Fruit fly (Drosophila melanogaster) whole organism, prepupa: ENCODE data around the gene Atf3.

Experiments
- Blimp-1 ChIP-seq: fragments of 200-800 bp; sonication (Bioruptor generic); optimal IDR thresholded peaks from 3 replicates; lab custom pipeline; 2017; ENCODE audit warnings: missing biosample characterization, missing genetic modification characterization, mild to moderate bottlenecking, moderate library complexity, missing genetic modification reagents
- CG11294 ChIP-seq: fragments of 200-800 bp; sonication (Bioruptor generic); IDR thresholded peaks from 2 replicates; pipeline ENCODE4 v1.3.6; 2022; ENCODE audit warnings: missing biosample characterization, missing genetic modification characterization
- CG15336 ChIP-seq: fragments of 200-800 bp; sonication (Bioruptor generic); IDR thresholded peaks from 2 replicates; pipeline ENCODE4 v1.3.6; 2022; ENCODE audit warnings: missing biosample characterization, missing genetic modification characterization
- CG1621 ChIP-seq: fragments of 200-800 bp; sonication (Bioruptor generic); optimal IDR thresholded peaks from 3 replicates; lab custom pipeline; 2018; ENCODE audit warnings: missing biosample characterization, mild to moderate bottlenecking, missing genetic modification characterization
- CG16779 ChIP-seq: fragments of 200-800 bp; sonication (Bioruptor generic); optimal IDR thresholded peaks from 3 replicates; lab custom pipeline; 2017; ENCODE audit warnings: missing biosample characterization, mild to moderate bottlenecking, missing genetic modification characterization
- CG31627 ChIP-seq: fragments of 200-800 bp; sonication (Bioruptor generic); optimal IDR thresholded peaks from 3 replicates; lab custom pipeline; 2016; ENCODE audit warnings: missing biosample characterization, missing genetic modification characterization
- CG32006 ChIP-seq: fragments of 200-800 bp; sonication (Bioruptor generic); optimal IDR thresholded peaks from 3 replicates; lab custom pipeline; 2017; ENCODE audit warnings: missing biosample characterization, mild to moderate bottlenecking, missing genetic modification characterization
- CG3919 ChIP-seq: fragments of 200-800 bp; sonication (Bioruptor generic); optimal IDR thresholded peaks from 3 replicates; lab custom pipeline; 2016; ENCODE audit warnings: missing biosample characterization, missing genetic modification characterization
- CG4318 ChIP-seq: fragments of 200-800 bp; sonication (Bioruptor generic); optimal IDR thresholded peaks from 3 replicates; lab custom pipeline; 2017; ENCODE audit warnings: missing biosample characterization, mild to moderate bottlenecking, missing genetic modification characterization
- CG6276 ChIP-seq: fragments of 200-800 bp; sonication (Bioruptor generic); optimal IDR thresholded peaks from 2 replicates; lab custom pipeline; 2017; ENCODE audit warnings: missing biosample characterization, mild to moderate bottlenecking, missing genetic modification characterization
- CG6792 ChIP-seq: fragments of 200-800 bp; sonication (Bioruptor generic); optimal IDR thresholded peaks from 3 replicates; lab custom pipeline; 2016; ENCODE audit warnings: missing biosample characterization, missing genetic modification characterization
- CG6808 ChIP-seq: fragments of 200-800 bp; sonication (Bioruptor generic); optimal IDR thresholded peaks from 3 replicates; lab custom pipeline; 2017; ENCODE audit warnings: missing biosample characterization, missing genetic modification characterization, mild to moderate bottlenecking, moderate library complexity, missing genetic modification reagents
- CG6854 ChIP-seq: fragments of 200-800 bp; sonication (Bioruptor generic); optimal IDR thresholded peaks from 2 replicates; lab custom pipeline; 2017; ENCODE audit warnings: missing biosample characterization, mild to moderate bottlenecking, missing genetic modification characterization
- CG7368 ChIP-seq: fragments of 200-800 bp; sonication (Bioruptor generic); optimal IDR thresholded peaks from 3 replicates; lab custom pipeline; 2016; ENCODE audit warnings: missing biosample characterization, missing genetic modification characterization
- CG8319 ChIP-seq: fragments of 200-800 bp; sonication (Bioruptor generic); optimal IDR thresholded peaks from 3 replicates; lab custom pipeline; 2016; ENCODE audit warnings: missing biosample characterization, missing genetic modification characterization
- CG8632 ChIP-seq: fragments of 200-800 bp; sonication (Bioruptor generic); optimal IDR thresholded peaks from 3 replicates; lab custom pipeline; 2016; ENCODE audit warnings: missing biosample characterization, missing genetic modification characterization
- CG9139 ChIP-seq: fragments of 200-800 bp; sonication (Bioruptor generic); optimal IDR thresholded peaks from 3 replicates; lab custom pipeline; 2017; ENCODE audit warnings: missing biosample characterization, mild to moderate bottlenecking, missing genetic modification characterization
- Eip75B ChIP-seq: fragments of 200-800 bp; sonication (Bioruptor generic); optimal IDR thresholded peaks from 3 replicates; lab custom pipeline; 2016; ENCODE audit warnings: missing biosample characterization, missing genetic modification characterization
- Eip78C ChIP-seq: fragments of 200-800 bp; sonication (Bioruptor generic); peaks from one replicate; lab custom pipeline; 2016; ENCODE audit warnings: missing biosample characterization, missing genetic modification characterization
- Eip93F ChIP-seq: fragments of 200-800 bp; sonication (Bioruptor generic); optimal IDR thresholded peaks from 2 replicates; lab custom pipeline; 2016; ENCODE audit warnings: missing biosample characterization, mild to moderate bottlenecking, missing genetic modification characterization
- Ets21C ChIP-seq: fragments of 200-800 bp; sonication (Bioruptor generic); optimal IDR thresholded peaks from 3 replicates; lab custom pipeline; 2016; ENCODE audit warnings: missing biosample characterization, missing genetic modification characterization
- Ets96B ChIP-seq: fragments of 200-800 bp; optimal IDR thresholded peaks from 2 replicates; lab custom pipeline; 2019; ENCODE audit warnings: missing biosample characterization, mild to moderate bottlenecking, missing genetic modification characterization, moderate library complexity
- Gug ChIP-seq: fragments of 200-800 bp; sonication (Bioruptor generic); IDR thresholded peaks from 2 replicates; pipeline ENCODE4 v1.3.6; 2022; ENCODE audit warnings: missing biosample characterization, missing genetic modification characterization
- Hr38 ChIP-seq: sonication (Bioruptor generic); optimal IDR thresholded peaks from 2 replicates; lab custom pipeline; 2016; ENCODE audit warnings: missing biosample characterization, missing genetic modification characterization
- Hr39 ChIP-seq: fragments of 200-800 bp; sonication (Bioruptor generic); optimal IDR thresholded peaks from 2 replicates; lab custom pipeline; 2016; ENCODE audit warnings: missing biosample characterization, missing genetic modification characterization
- Hr4 ChIP-seq: fragments of 200-800 bp; sonication (Bioruptor generic); optimal IDR thresholded peaks from 3 replicates; lab custom pipeline; 2016; ENCODE audit warnings: missing biosample characterization, missing genetic modification characterization
- Lpt ChIP-seq: fragments of 200-800 bp; sonication (Bioruptor generic); optimal IDR thresholded peaks from 3 replicates; lab custom pipeline; 2016; ENCODE audit warnings: missing biosample characterization, missing genetic modification characterization
- Met ChIP-seq: fragments of 200-800 bp; sonication (Bioruptor generic); optimal IDR thresholded peaks from 3 replicates; lab custom pipeline; 2016; ENCODE audit warnings: missing biosample characterization, missing genetic modification characterization
- OdsH ChIP-seq: fragments of 200-800 bp; sonication (Bioruptor generic); optimal IDR thresholded peaks from 3 replicates; lab custom pipeline; 2016; ENCODE audit warnings: missing biosample characterization, missing genetic modification characterization
- Smox ChIP-seq: fragments of 200-800 bp; sonication (Bioruptor generic); optimal IDR thresholded peaks from 3 replicates; lab custom pipeline; 2016; ENCODE audit warnings: missing biosample characterization, missing genetic modification characterization
- Sox14 ChIP-seq: fragments of 200-800 bp; sonication (Bioruptor generic); optimal IDR thresholded peaks from 3 replicates; lab custom pipeline; 2016; ENCODE audit warnings: missing biosample characterization, missing genetic modification characterization
- Sox15 ChIP-seq: fragments of 200-800 bp; sonication (Bioruptor generic); optimal IDR thresholded peaks from 3 replicates; lab custom pipeline; 2016; ENCODE audit warnings: missing biosample characterization, missing genetic modification characterization
- achi ChIP-seq: fragments of 200-800 bp; sonication (Bioruptor generic); optimal IDR thresholded peaks from 3 replicates; lab custom pipeline; 2016; ENCODE audit warnings: missing biosample characterization, missing genetic modification characterization
- acj6 ChIP-seq: fragments of 200-800 bp; sonication (Bioruptor generic); optimal IDR thresholded peaks from 3 replicates; lab custom pipeline; 2016; ENCODE audit warnings: missing biosample characterization, missing genetic modification characterization
- cyc ChIP-seq: fragments of 200-800 bp; sonication (Bioruptor generic); optimal IDR thresholded peaks from 3 replicates; lab custom pipeline; 2016; ENCODE audit warnings: missing biosample characterization, missing genetic modification characterization
- dsx ChIP-seq: fragments of 200-800 bp; optimal IDR thresholded peaks from 3 replicates; lab custom pipeline; 2019; ENCODE audit warnings: missing biosample characterization, mild to moderate bottlenecking, missing genetic modification characterization, moderate library complexity; ENCODE audit not compliant: poor library complexity, severe bottlenecking
- eg ChIP-seq: fragments of 200-800 bp; sonication (Bioruptor generic); IDR thresholded peaks from 3 replicates; pipeline ENCODE4 v1.3.6; 2022; ENCODE audit warnings: missing biosample characterization, missing genetic modification characterization
- esn ChIP-seq: fragments of 200-800 bp; sonication (Bioruptor generic); optimal IDR thresholded peaks from 2 replicates; lab custom pipeline; 2016; ENCODE audit warnings: missing biosample characterization, mild to moderate bottlenecking, missing genetic modification characterization, moderate library complexity
- fd59A ChIP-seq: fragments of 200-800 bp; sonication (Bioruptor generic); optimal IDR thresholded peaks from 2 replicates; lab custom pipeline; 2017; ENCODE audit warnings: missing biosample characterization, mild to moderate bottlenecking, missing genetic modification characterization, missing genetic modification reagents
- fd85E ChIP-seq: fragments of 200-800 bp; sonication (Bioruptor generic); optimal IDR thresholded peaks from 3 replicates; lab custom pipeline; 2016; ENCODE audit warnings: missing biosample characterization, missing genetic modification characterization
- fkh ChIP-seq: fragments of 200-800 bp; sonication (Bioruptor generic); optimal IDR thresholded peaks from 3 replicates; lab custom pipeline; 2017; ENCODE audit warnings: missing biosample characterization, mild to moderate bottlenecking, missing genetic modification characterization, moderate library complexity
- net ChIP-seq: fragments of 200-800 bp; sonication (Bioruptor generic); optimal IDR thresholded peaks from 3 replicates; lab custom pipeline; 2016; ENCODE audit warnings: missing biosample characterization, missing genetic modification characterization
- pdm3 ChIP-seq: fragments of 200-800 bp; sonication (Bioruptor generic); optimal IDR thresholded peaks from 3 replicates; lab custom pipeline; 2016; ENCODE audit warnings: missing biosample characterization, missing genetic modification characterization
- salr ChIP-seq, 2 experiments: fragments of 200-800 bp; sonication (Bioruptor generic); optimal IDR thresholded peaks; 3 replicates each; lab custom pipeline; 2016 to 2018; ENCODE audit warnings: missing biosample characterization in 2 of 2, missing genetic modification characterization in 2 of 2, mild to moderate bottlenecking in 1 of 2
- svp ChIP-seq: fragments of 200-800 bp; sonication (Bioruptor generic); peaks from one replicate; lab custom pipeline; 2016; ENCODE audit warnings: missing biosample characterization, missing genetic modification characterization
- topi ChIP-seq: fragments of 200-800 bp; sonication (Bioruptor generic); optimal IDR thresholded peaks from 3 replicates; lab custom pipeline; 2016; ENCODE audit warnings: missing biosample characterization, missing genetic modification characterization

The Atf3 gene

DNA sequence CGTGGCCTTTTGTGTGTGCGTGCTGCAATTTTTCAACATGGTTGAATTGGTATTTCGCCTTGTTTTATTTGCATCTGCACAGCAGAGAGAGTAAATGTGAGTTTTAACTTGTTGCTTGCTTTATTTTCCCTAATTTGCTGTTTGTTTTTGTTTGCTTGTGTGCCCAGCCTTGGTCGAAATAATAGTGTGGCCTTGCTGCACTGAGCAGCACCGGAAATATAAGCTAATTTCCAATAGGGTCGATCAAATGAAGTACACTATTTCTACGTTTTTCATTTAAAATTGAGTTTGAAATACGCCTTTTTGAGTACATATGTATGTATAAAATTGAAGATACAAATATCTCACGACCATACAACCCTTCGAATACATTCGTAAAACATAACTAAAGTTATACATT, 58.4 kb downstream of the Atf3 start:
- TF ChIP-seq salr (GFP tag; optimal IDR thresholded peaks at IDR 0.05; lab: Kevin White, UChicago) (no peak), eg (GFP tag; lab: Robert Waterston, UW) (peak; percentile 54; the same call in 2 of the 3 replicates)

DNA sequence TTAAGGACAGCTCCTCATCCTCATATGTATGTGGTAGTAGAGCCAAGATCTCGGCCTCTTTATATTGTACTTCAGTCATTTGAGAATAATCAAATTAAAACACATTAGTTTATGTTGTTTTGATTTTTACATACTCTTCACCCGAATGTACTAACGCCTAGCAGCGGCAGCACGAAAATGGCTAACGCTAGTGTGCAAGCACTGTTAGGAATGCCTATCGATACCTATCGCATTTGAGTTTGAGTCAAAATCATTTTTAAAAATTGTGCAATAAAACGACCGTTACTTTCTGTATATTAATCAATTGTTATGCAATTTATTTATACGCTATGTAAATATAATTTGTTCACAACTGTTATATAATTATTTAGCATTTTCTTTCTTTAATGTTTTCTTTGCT, 60.1 kb downstream of the Atf3 start, which contains the start of gene CG11398:
Gene CG11398, minus strand, starts transcription at position 157 of the 400 bp plus-strand sequence.
- no peak for TF ChIP-seq Lpt
- peak; percentile 7 for TF ChIP-seq topi
- TF ChIP-seq Sox14 (GFP tag; lab: Kevin White, UChicago): peak; percentile 14
- TF ChIP-seq Eip78C: peak; percentile 30
- TF ChIP-seq CG3919 (GFP tag; lab: Kevin White, UChicago): no peak

DNA sequence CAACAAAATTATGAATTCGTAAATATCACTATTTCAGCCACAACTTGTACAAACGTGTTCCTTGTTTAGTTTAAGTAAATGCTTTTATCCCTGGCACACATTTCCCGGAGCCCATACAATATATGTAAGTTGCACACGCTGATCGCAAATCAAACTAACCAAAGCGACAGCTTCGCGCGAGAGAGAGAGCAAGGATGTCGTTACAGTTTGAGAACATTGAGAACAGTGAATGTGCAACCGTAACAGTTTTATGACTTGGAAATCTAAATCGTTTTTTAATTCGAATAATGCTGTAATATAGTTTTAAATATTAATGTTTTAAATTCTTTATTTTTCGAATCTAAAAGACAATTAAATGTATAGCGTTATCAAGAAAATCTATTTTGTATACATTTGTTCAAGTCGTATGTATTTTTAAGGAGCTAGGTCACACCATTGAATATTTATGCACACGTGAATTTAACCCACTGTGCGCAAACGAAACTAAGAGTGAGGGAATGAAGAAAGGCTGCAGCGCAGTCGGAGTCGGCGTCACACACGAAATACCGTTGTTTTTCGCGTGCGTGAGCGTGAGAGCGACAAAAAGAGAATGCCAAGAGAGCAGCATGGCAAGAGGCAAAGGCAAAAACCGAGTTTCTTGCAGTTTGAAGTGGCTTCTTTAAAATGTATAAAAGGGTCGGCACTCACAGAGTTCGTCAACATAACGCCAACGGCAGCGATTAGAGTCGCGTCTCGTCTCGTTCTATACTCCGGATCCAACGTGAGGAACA, 65.6 kb downstream of the Atf3 start, which contains the start of gene CG11382:
Gene CG11382, plus strand, starts transcription at position 720 of the 770 bp plus-strand sequence.
- TF ChIP-seq topi (peak; percentile 28), OdsH (no peak), salr (GFP tag; optimal IDR thresholded peaks at IDR 0.05; lab: Kevin White, UChicago) (no peak), Hr38 (GFP tag; lab: Kevin White, UChicago) (no peak), achi (no peak), CG8632 (no peak), CG6808 (GFP tag; lab: Kevin White, UChicago) (no peak), esn (peak; percentile 39), net (GFP tag; lab: Kevin White, UChicago) (no peak), Lpt (no peak), Eip78C (peak; percentile 14), CG4318 (GFP tag; lab: Kevin White, UChicago) (no peak), CG6276 (GFP tag; lab: Kevin White, UChicago) (no peak), Ets21C (GFP tag; lab: Kevin White, UChicago) (no peak), CG9139 (GFP tag; lab: Kevin White, UChicago) (no peak), dsx (no peak), Gug (no peak), Eip93F (GFP tag; lab: Kevin White, UChicago) (no peak), Sox15 (no peak), CG6792 (GFP tag; lab: Kevin White, UChicago) (no peak), CG3919 (GFP tag; lab: Kevin White, UChicago) (peak; percentile 20), CG31627 (no peak), CG8319 (GFP tag; lab: Kevin White, UChicago) (no peak), Sox14 (GFP tag; lab: Kevin White, UChicago) (peak; percentile 12), acj6 (GFP tag; lab: Kevin White, UChicago) (no peak), CG32006 (GFP tag; lab: Kevin White, UChicago) (peak; percentile 28), fkh (GFP tag; lab: Kevin White, UChicago) (no peak), Hr4 (peak; percentile 37), CG7368 (GFP tag; lab: Kevin White, UChicago) (no peak), Hr39 (GFP tag; lab: Kevin White, UChicago) (no peak), fd85E (no peak), svp (GFP tag; lab: Kevin White, UChicago) (peak; percentile 52), Eip75B (GFP tag; lab: Kevin White, UChicago) (no peak), cyc (GFP tag; lab: Kevin White, UChicago) (peak; percentile 7), Ets96B (tag; lab: Kevin White, UChicago) (no peak), CG6854 (GFP tag; lab: Kevin White, UChicago) (no peak), CG16779 (tag; lab: Kevin White, UChicago) (no peak), Smox (GFP tag; lab: Kevin White, UChicago) (peak; percentile 28), CG15336 (GFP tag; lab: Robert Waterston, UW) (0 out of 2 replicates have a peak, but pooled peaks have one; percentile 27), fd59A (GFP tag; lab: Kevin White, UChicago) (no peak), pdm3 (GFP tag; lab: Kevin White, UChicago) (peak; percentile 24), CG11294 (GFP tag; lab: Robert Waterston, UW) (no peak), CG1621 (tag; lab: Kevin White, UChicago) (no peak), Blimp-1 (peak; percentile 88), Met (GFP tag; lab: Kevin White, UChicago) (peak; percentile 39)
